Fruit fly (Drosophila melanogaster) ovary, adult (tissue): ENCODE measurements around the gene Rab3GAP1.

Source experiments
- CG17801 ChIP-seq: fragments of 200-800 bp; optimal IDR thresholded peaks from 2 replicates; lab custom pipeline; 2019; ENCODE audit warnings: missing biosample characterization, mild to moderate bottlenecking, missing genetic modification characterization, moderate library complexity; ENCODE audit not compliant: partially characterized antibody

Rab3GAP1 gene

DNA sequence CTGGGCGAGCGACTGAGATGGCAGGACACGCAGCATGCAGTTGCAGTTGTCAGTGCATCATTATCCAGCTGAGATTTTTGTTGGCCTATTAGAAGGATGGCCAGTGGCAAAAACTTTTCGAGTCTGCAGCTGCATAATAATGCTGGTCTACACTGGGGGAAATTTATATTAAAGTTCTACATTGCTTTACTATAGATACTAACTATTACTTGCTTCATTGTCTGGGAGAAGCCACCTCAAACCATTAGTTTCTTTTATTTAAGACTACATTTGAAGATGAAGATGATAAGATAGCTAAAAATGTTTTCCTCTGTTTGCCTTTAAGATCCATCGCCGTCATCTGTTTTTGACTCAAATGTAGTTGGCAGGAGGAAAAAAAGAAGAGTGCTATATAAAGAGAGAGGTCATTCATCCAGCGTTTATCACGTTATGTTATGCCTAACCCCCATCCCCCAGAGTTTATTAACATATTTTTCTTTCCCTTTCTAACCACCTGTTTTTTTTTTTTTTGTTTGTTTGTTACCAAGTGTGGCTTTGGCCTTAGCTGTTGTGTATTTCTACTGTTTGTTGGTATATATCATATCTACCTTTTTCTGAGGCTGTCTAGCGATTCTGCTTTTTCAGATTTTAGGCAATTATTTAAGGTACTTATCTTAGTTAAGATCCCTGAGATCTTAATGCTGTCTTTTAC lies 51.0 kb downstream of the Rab3GAP1 start:
- TF ChIP-seq CG17801 (GFP tag; lab: Kevin White, UChicago), result no peak

DNA sequence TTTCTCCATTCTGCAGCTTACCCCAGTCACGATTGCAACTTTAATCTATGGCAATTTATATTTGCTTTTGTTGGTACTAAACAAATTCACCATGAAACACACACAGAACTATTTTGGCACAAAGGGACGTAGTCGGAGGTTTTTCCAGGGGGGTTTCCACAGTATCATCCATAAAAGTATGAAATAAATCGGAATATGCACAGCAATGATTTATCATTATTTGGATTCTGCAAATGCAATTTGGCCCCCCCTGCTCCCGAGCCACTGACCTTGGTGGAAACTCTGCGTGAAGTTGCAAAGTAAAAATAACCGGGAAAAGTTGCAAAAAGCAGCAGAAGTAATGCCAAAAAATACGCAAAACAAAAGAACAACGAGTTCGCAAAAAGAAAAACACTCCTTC lies 53.0 kb downstream of the Rab3GAP1 start:
- no peak for TF ChIP-seq CG17801 (GFP tag; lab: Kevin White, UChicago)

DNA sequence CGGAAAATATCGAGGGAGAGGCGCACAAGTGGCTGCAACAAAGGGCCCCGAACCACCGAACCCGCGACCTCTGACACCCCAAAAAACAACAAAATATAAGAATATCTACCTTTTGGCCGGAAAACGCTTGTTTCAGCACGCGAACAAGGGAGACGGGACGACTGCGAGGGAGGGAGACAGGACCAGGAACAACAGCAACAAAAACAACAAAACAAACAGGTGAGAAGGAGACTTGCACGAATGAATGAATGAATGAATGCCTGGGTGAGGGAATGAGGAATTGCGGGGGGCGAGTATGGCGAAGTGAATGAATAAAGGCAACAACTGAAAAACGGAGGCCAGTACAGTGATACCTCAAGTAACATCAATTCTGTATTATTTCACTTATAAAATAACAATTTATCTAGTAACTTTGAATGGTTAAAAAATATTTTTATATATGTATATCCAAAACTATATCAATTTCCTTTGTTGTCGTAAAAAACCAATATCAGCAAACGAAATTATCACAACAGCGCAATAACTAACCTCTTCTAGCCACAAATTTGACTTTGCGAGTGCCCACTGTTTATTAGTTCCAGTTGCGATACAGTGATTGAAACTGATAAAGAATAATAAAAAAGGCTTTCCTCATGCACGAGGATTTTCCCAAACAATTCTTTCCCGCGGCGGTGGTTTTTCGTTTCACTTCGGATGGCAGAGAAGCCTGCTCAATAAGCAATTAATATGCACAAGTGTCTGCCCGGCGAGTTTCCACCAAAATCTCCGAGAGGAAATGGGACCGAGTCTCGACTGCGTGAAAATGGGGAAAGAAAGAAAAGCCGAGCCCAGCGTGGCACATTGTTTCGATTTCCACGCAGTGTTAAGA lies 54.0 kb downstream of the Rab3GAP1 start:
- TF ChIP-seq CG17801 (GFP tag; lab: Kevin White, UChicago), result no peak

DNA sequence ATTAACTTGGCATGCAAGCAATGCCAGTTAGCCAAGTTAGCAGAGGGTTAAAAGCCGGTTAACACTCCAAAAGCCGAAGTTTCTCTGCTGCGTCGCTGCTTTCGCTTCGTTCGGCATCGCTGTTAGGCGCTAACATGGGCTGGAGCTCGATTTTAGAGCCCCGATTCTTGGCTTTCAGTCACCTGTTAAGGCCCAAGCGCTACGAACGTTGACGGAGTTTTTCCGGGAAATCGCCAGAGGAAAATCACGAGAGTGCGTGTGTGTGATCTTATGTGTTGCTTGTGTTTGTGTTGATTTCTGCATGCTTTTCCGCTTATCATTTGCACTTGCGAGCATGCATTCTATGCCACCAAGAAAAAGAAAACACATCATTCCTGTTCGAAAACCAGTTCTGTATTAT lies 56.0 kb downstream of the Rab3GAP1 start, which contains the start of gene haf:
TSS of gene haf (plus strand) at position 176 of the 400 bp plus-strand sequence.
- no peak for TF ChIP-seq CG17801 (GFP tag; lab: Kevin White, UChicago)

DNA sequence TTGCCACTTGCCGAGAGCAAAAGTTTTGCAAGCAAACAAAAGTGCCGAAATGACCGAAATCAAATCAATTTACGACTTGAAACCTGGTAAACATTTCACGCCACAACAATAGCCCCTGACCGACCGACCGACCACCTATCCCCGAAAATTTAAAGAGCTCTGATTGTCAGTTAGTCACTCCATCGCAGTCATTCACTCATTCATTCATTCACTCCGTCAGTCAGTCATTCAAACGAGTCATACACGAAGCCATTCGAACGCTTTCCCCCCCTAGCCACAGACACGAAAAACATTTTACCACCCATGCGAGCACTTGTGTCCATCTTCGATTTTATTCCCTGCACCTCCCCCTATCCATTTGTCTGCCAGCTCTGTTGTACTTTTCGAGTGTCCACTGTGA lies 63.1 kb downstream of the Rab3GAP1 start:
- TF ChIP-seq CG17801 (GFP tag; lab: Kevin White, UChicago), result no peak
